Worm (Caenorhabditis elegans) whole organism, L1 larva: ENCODE results near the gene srw-108.

ENCODE experiments used
- C16A3.4 ChIP-seq: fragments of 150-350 bp; optimal IDR thresholded peaks from 2 replicates; lab custom pipeline; 2014; ENCODE audit warnings: missing biosample characterization, missing genetic modification characterization
- C34B4.2 ChIP-seq: sonication (generic microtip); optimal IDR thresholded peaks from 2 replicates; lab custom pipeline; 2017; ENCODE audit warnings: mild to moderate bottlenecking, missing genetic modification characterization, missing compliant biosample characterization
- F16B12.6 ChIP-seq: fragments of 150-350 bp; optimal IDR thresholded peaks from 2 replicates; lab custom pipeline; 2014; ENCODE audit warnings: missing biosample characterization, missing genetic modification characterization
- aha-1 ChIP-seq: fragments of 150-350 bp; optimal IDR thresholded peaks from 2 replicates; lab custom pipeline; 2014; ENCODE audit warnings: missing biosample characterization, missing genetic modification characterization
- ama-1 ChIP-seq: fragments of 150-350 bp; optimal IDR thresholded peaks from 2 replicates; lab custom pipeline; 2014
- ceh-63 ChIP-seq: fragments of 200-800 bp; sonication (Bioruptor generic); optimal IDR thresholded peaks from 2 replicates; lab custom pipeline; 2018; ENCODE audit warnings: mild to moderate bottlenecking, missing genetic modification characterization, missing compliant biosample characterization
- ceh-8 ChIP-seq: fragments of 200-800 bp; sonication (Bioruptor generic); optimal IDR thresholded peaks from 2 replicates; lab custom pipeline; 2018; ENCODE audit warnings: mild to moderate bottlenecking, missing genetic modification characterization, moderate library complexity, missing compliant biosample characterization
- ceh-82 ChIP-seq, 3 experiments: fragments of 150-350 bp in 1 of 3; sonication (generic microtip) in 2 of 3; optimal IDR thresholded peaks; 2 replicates each; lab custom pipeline; 2014 to 2017; ENCODE audit warnings: missing biosample characterization in 3 of 3, missing genetic modification characterization in 3 of 3
- ceh-88 ChIP-seq: fragments of 200-800 bp; sonication (Bioruptor generic); IDR thresholded peaks from 2 replicates; pipeline ENCODE4 v1.3.6; 2022; ENCODE audit warnings: missing genetic modification characterization, missing compliant biosample characterization
- ceh-90 ChIP-seq: sonication (generic microtip); optimal IDR thresholded peaks from 2 replicates; lab custom pipeline; 2016; ENCODE audit warnings: missing genetic modification characterization, missing compliant biosample characterization
- ces-1 ChIP-seq: fragments of 150-350 bp; optimal IDR thresholded peaks from 2 replicates; lab custom pipeline; 2014; ENCODE audit warnings: missing biosample characterization, missing genetic modification reagents, missing genetic modification characterization
- dpl-1 ChIP-seq, 3 experiments: fragments of 150-350 bp in 2 of 3; sonication (generic microtip) in 1 of 3; optimal IDR thresholded peaks; 2 replicates each; lab custom pipeline; 2014 to 2017; ENCODE audit warnings: missing biosample characterization in 3 of 3, missing genetic modification characterization in 3 of 3, missing genetic modification reagents in 3 of 3
- efl-1 ChIP-seq, 4 experiments: fragments of 150-350 bp; optimal IDR thresholded peaks in 3 of 4; peaks in 1 of 4; 1 replicate in 1 of 4; 2 replicates in 3 of 4; lab custom pipeline; 2014; ENCODE audit warnings: missing biosample characterization in 2 of 4, missing genetic modification characterization in 2 of 4, missing genetic modification reagents in 2 of 4
- efl-3 ChIP-seq: fragments of 200-800 bp; sonication (Bioruptor generic); optimal IDR thresholded peaks from 2 replicates; lab custom pipeline; 2018; ENCODE audit warnings: mild to moderate bottlenecking, missing genetic modification characterization, missing compliant biosample characterization
- egl-27 ChIP-seq, 2 experiments: fragments of 150-350 bp in 1 of 2; sonication (generic microtip); optimal IDR thresholded peaks; 3 replicates each; lab custom pipeline; 2017 to 2018; ENCODE audit warnings: missing biosample characterization in 2 of 2, missing genetic modification characterization in 2 of 2, missing genetic modification reagents in 2 of 2
- elt-2 ChIP-seq: sonication (generic microtip); optimal IDR thresholded peaks from 2 replicates; lab custom pipeline; 2016; ENCODE audit warnings: missing genetic modification characterization, mild to moderate bottlenecking, inconsistent platforms, missing compliant biosample characterization, missing genetic modification reagents
- elt-3 ChIP-seq, 6 experiments: fragments of 150-350 bp in 1 of 6; sonication (generic microtip); optimal IDR thresholded peaks; 2 replicates each; lab custom pipeline; 2017 to 2018; ENCODE audit warnings: missing biosample characterization in 6 of 6, missing genetic modification characterization in 6 of 6, inconsistent platforms in 1 of 6
- fkh-10 ChIP-seq: sonication (generic microtip); optimal IDR thresholded peaks from 2 replicates; lab custom pipeline; 2017; ENCODE audit warnings: missing biosample characterization, missing genetic modification reagents, missing genetic modification characterization
- fkh-4 ChIP-seq: sonication (generic microtip); optimal IDR thresholded peaks from 2 replicates; lab custom pipeline; 2016; ENCODE audit warnings: missing compliant biosample characterization, missing genetic modification characterization, borderline replicate concordance
- fkh-8 ChIP-seq: sonication (generic microtip); optimal IDR thresholded peaks from 2 replicates; lab custom pipeline; 2016; ENCODE audit warnings: mild to moderate bottlenecking, missing genetic modification characterization, missing compliant biosample characterization
- grh-1 ChIP-seq: fragments of 200-800 bp; sonication (Bioruptor generic); IDR thresholded peaks from 2 replicates; pipeline ENCODE4 v1.3.6; 2022; ENCODE audit warnings: missing genetic modification reagents, missing genetic modification characterization, missing compliant biosample characterization
- hlh-17 ChIP-seq: fragments of 200-800 bp; sonication (Bioruptor generic); optimal IDR thresholded peaks from 2 replicates; lab custom pipeline; 2018; ENCODE audit warnings: missing genetic modification characterization, mild to moderate bottlenecking, missing compliant biosample characterization, moderate library complexity, borderline replicate concordance
- irx-1 ChIP-seq: sonication (generic microtip); optimal IDR thresholded peaks from 2 replicates; lab custom pipeline; 2016; ENCODE audit warnings: missing genetic modification characterization, missing compliant biosample characterization
- lin-13 ChIP-seq: fragments of 150-350 bp; optimal IDR thresholded peaks from 2 replicates; lab custom pipeline; 2014; ENCODE audit warnings: missing biosample characterization, missing genetic modification reagents, missing genetic modification characterization
- lin-35 ChIP-seq, 2 experiments: fragments of 150-350 bp; optimal IDR thresholded peaks; 2 replicates each; lab custom pipeline; 2014; ENCODE audit warnings: missing biosample characterization in 2 of 2, missing genetic modification characterization in 2 of 2, missing genetic modification reagents in 2 of 2
- lin-39 ChIP-seq: fragments of 150-350 bp; optimal IDR thresholded peaks from 2 replicates; lab custom pipeline; 2014; ENCODE audit warnings: missing biosample characterization, missing genetic modification reagents, missing genetic modification characterization
- lir-3 ChIP-seq: sonication (generic microtip); optimal IDR thresholded peaks from 2 replicates; lab custom pipeline; 2016; ENCODE audit warnings: mild to moderate bottlenecking, missing genetic modification characterization, moderate library complexity, missing compliant biosample characterization; ENCODE audit not compliant: poor library complexity
- mdl-1 ChIP-seq, 2 experiments: fragments of 150-350 bp; optimal IDR thresholded peaks; 2 replicates each; lab custom pipeline; 2014 to 2017; ENCODE audit warnings: missing biosample characterization in 2 of 2, missing genetic modification characterization in 2 of 2, inconsistent platforms in 1 of 2
- mef-2 ChIP-seq: fragments of 150-350 bp; optimal IDR thresholded peaks from 2 replicates; lab custom pipeline; 2014; ENCODE audit warnings: missing biosample characterization, missing genetic modification characterization
- nhr-11 ChIP-seq: fragments of 150-350 bp; optimal IDR thresholded peaks from 2 replicates; lab custom pipeline; 2014; ENCODE audit warnings: missing biosample characterization, missing genetic modification characterization
- nhr-47 ChIP-seq: sonication (generic microtip); optimal IDR thresholded peaks from 2 replicates; lab custom pipeline; 2016; ENCODE audit warnings: mild to moderate bottlenecking, missing genetic modification characterization, moderate library complexity, missing compliant biosample characterization
- nhr-76 ChIP-seq: sonication (generic microtip); optimal IDR thresholded peaks from 2 replicates; lab custom pipeline; 2017; ENCODE audit warnings: missing biosample characterization, missing genetic modification characterization
- nhr-84 ChIP-seq: sonication (generic microtip); optimal IDR thresholded peaks from 2 replicates; lab custom pipeline; 2017; ENCODE audit warnings: missing biosample characterization, missing genetic modification characterization
- nhr-85 ChIP-seq: sonication (generic microtip); peaks from one replicate; lab custom pipeline; 2016; ENCODE audit warnings: missing genetic modification characterization, inconsistent platforms, missing compliant biosample characterization
- nhr-90 ChIP-seq: sonication (generic microtip); optimal IDR thresholded peaks from 2 replicates; lab custom pipeline; 2016; ENCODE audit warnings: mild to moderate bottlenecking, missing genetic modification characterization, missing compliant biosample characterization; ENCODE audit not compliant: poor library complexity
- pag-3 ChIP-seq: sonication (generic microtip); optimal IDR thresholded peaks from 2 replicates; lab custom pipeline; 2017; ENCODE audit warnings: missing genetic modification characterization, mild to moderate bottlenecking, missing compliant biosample characterization, antibody characterized with exemption, borderline replicate concordance; ENCODE audit not compliant: insufficient read depth
- pqm-1 ChIP-seq: sonication (generic microtip); optimal IDR thresholded peaks from 3 replicates; lab custom pipeline; 2017; ENCODE audit warnings: missing biosample characterization, missing genetic modification characterization
- rnt-1 ChIP-seq: sonication (generic microtip); optimal IDR thresholded peaks from 2 replicates; lab custom pipeline; 2016; ENCODE audit warnings: mild to moderate bottlenecking, missing genetic modification characterization, moderate library complexity, missing compliant biosample characterization
- skn-1 ChIP-seq: fragments of 150-350 bp; optimal IDR thresholded peaks from 2 replicates; lab custom pipeline; 2014; ENCODE audit warnings: missing biosample characterization, missing genetic modification characterization
- snpc-4 ChIP-seq: fragments of 150-350 bp; optimal IDR thresholded peaks from 2 replicates; lab custom pipeline; 2014; ENCODE audit warnings: missing biosample characterization, missing genetic modification characterization
- sox-4 ChIP-seq: sonication (generic microtip); optimal IDR thresholded peaks from 2 replicates; lab custom pipeline; 2016; ENCODE audit warnings: missing genetic modification characterization, missing compliant biosample characterization
- sptf-1 ChIP-seq: fragments of 150-350 bp; optimal IDR thresholded peaks from 2 replicates; lab custom pipeline; 2014; ENCODE audit warnings: missing biosample characterization, missing genetic modification characterization
- sup-37 ChIP-seq: fragments of 200-800 bp; sonication (Bioruptor generic); optimal IDR thresholded peaks from 2 replicates; lab custom pipeline; 2018; ENCODE audit warnings: mild to moderate bottlenecking, missing genetic modification characterization, missing compliant biosample characterization
- swsn-7 ChIP-seq: sonication (generic microtip); optimal IDR thresholded peaks from 2 replicates; lab custom pipeline; 2016; ENCODE audit warnings: missing genetic modification characterization, missing compliant biosample characterization
- tbx-2 ChIP-seq: sonication (generic microtip); optimal IDR thresholded peaks from 2 replicates; lab custom pipeline; 2016; ENCODE audit warnings: missing genetic modification characterization, missing compliant biosample characterization
- tlp-1 ChIP-seq: fragments of 150-350 bp; optimal IDR thresholded peaks from 2 replicates; lab custom pipeline; 2014; ENCODE audit warnings: missing biosample characterization, missing genetic modification characterization
- unc-130 ChIP-seq: fragments of 150-350 bp; optimal IDR thresholded peaks from 2 replicates; lab custom pipeline; 2017; ENCODE audit warnings: missing biosample characterization, missing genetic modification characterization, inconsistent platforms
- unc-30 ChIP-seq: sonication (generic microtip); optimal IDR thresholded peaks from 2 replicates; lab custom pipeline; 2017; ENCODE audit warnings: missing biosample characterization, missing genetic modification characterization
- unc-98 ChIP-seq: fragments of 200-800 bp; sonication (Bioruptor generic); IDR thresholded peaks from 2 replicates; pipeline ENCODE4 v1.3.6; 2022; ENCODE audit warnings: missing genetic modification characterization, missing compliant biosample characterization
- zag-1 ChIP-seq: fragments of 150-350 bp; optimal IDR thresholded peaks from 2 replicates; lab custom pipeline; 2014; ENCODE audit warnings: missing biosample characterization, missing genetic modification characterization
- zip-4 ChIP-seq: fragments of 200-800 bp; sonication (Bioruptor generic); optimal IDR thresholded peaks from 2 replicates; lab custom pipeline; 2018; ENCODE audit warnings: mild to moderate bottlenecking, missing genetic modification characterization, moderate library complexity, missing compliant biosample characterization
- ztf-11 ChIP-seq, 2 experiments: sonication (generic microtip); optimal IDR thresholded peaks; 2 replicates each; lab custom pipeline; 2016 to 2017; ENCODE audit warnings: missing genetic modification characterization in 2 of 2, missing biosample characterization in 1 of 2, missing compliant biosample characterization in 1 of 2
- ztf-4 ChIP-seq: fragments of 150-350 bp; optimal IDR thresholded peaks from 2 replicates; lab custom pipeline; 2014; ENCODE audit warnings: missing biosample characterization, missing genetic modification characterization

Gene srw-108

DNA sequence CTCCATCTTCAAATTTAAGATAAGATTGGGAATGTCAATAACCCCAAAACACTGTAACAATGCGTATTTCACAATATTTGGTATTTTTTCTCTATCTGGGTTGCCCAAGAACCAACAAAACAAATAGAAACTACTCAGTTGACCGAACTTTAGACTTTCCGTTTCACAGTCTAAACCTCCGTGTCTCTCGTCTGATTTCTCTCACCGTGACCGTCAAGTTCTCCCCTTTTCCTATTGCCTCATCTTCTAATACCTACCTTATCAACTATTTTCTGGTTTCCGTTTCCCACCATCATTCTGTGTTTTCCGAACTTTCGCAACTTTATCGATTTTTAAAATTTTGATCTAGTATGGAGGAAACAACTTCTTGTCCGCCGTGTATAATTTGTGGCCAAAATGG, 33.4 kb upstream of the srw-108 start, which contains the start of gene nhr-131:
TSS of gene nhr-131 (plus strand) at position 87 of the 400 bp plus-strand sequence.
- TF ChIP-seq tlp-1 (tag; lab: Kevin White, UChicago) (no peak), rnt-1 (no peak), lin-39 (tag; lab: Kevin White, UChicago) (no peak), sox-4 (tag; lab: Kevin White, UChicago) (no peak), ces-1 (no peak), tbx-2 (tag; lab: Kevin White, UChicago) (peak; percentile 6), efl-1 (optimal IDR thresholded peaks at IDR 0.05; lab: Kevin White, UChicago) (no peak), efl-1 (GFP tag; optimal IDR thresholded peaks at IDR 0.05 in 1 of 2; lab: Kevin White, UChicago) (peak in 1 of 2 experiments; percentile 61), aha-1 (tag; lab: Kevin White, UChicago) (no peak), ceh-90 (no peak), ceh-82 (tag; optimal IDR thresholded peaks at IDR 0.05; lab: Kevin White, UChicago) (no peak), efl-3 (no peak), unc-98 (GFP tag; lab: Robert Waterston, UW) (no peak), unc-130 (tag; lab: Kevin White, UChicago) (no peak), dpl-1 (GFP tag; optimal IDR thresholded peaks at IDR 0.05; lab: Kevin White, UChicago) (no peak), unc-30 (tag; lab: Kevin White, UChicago) (no peak), nhr-85 (tag; lab: Kevin White, UChicago) (peak; percentile 18), ceh-63 (GFP tag; lab: Kevin White, UChicago) (no peak), F16B12.6 (no peak), fkh-8 (tag; lab: Kevin White, UChicago) (no peak), nhr-84 (tag; lab: Kevin White, UChicago) (no peak), elt-3 (tag; optimal IDR thresholded peaks at IDR 0.05; lab: Kevin White, UChicago) (peak in 2 of 6 experiments; percentile 27 to 55), zag-1 (no peak), nhr-76 (tag; lab: Kevin White, UChicago) (no peak), mef-2 (tag; lab: Kevin White, UChicago) (no peak), ztf-11 (tag; optimal IDR thresholded peaks at IDR 0.05; lab: Kevin White, UChicago) (no peak), hlh-17 (GFP tag; lab: Kevin White, UChicago) (no peak), snpc-4 (tag; lab: Kevin White, UChicago) (no peak), ztf-4 (tag; lab: Kevin White, UChicago) (no peak), skn-1 (tag; lab: Kevin White, UChicago) (no peak), egl-27 (tag; optimal IDR thresholded peaks at IDR 0.05; lab: Kevin White, UChicago) (no peak), sptf-1 (no peak), mdl-1 (tag; optimal IDR thresholded peaks at IDR 0.05; lab: Kevin White, UChicago) (peak in 1 of 2 experiments; percentile 30), zip-4 (GFP tag; lab: Kevin White, UChicago) (no peak), nhr-11 (no peak), elt-2 (tag; lab: Kevin White, UChicago) (peak; percentile 34), sup-37 (GFP tag; lab: Kevin White, UChicago) (no peak), lin-13 (GFP tag; lab: Kevin White, UChicago) (no peak), swsn-7 (tag; lab: Kevin White, UChicago) (no peak), pag-3 (tag; lab: Kevin White, UChicago) (no peak), fkh-4 (tag; lab: Kevin White, UChicago) (no peak), ceh-88 (GFP tag; lab: Robert Waterston, UW) (no peak), grh-1 (GFP tag; lab: Robert Waterston, UW) (no peak), nhr-90 (tag; lab: Kevin White, UChicago) (peak; percentile 45), lir-3 (tag; lab: Kevin White, UChicago) (no peak), pqm-1 (tag; lab: Kevin White, UChicago) (no peak), irx-1 (no peak), C34B4.2 (tag; lab: Kevin White, UChicago) (no peak), ceh-8 (GFP tag; lab: Kevin White, UChicago) (no peak), nhr-47 (tag; lab: Kevin White, UChicago) (no peak), C16A3.4 (tag; lab: Kevin White, UChicago) (no peak), lin-35 (GFP tag; optimal IDR thresholded peaks at IDR 0.05; lab: Kevin White, UChicago) (peak in 1 of 2 experiments; percentile 60), ama-1 (lab: Kevin White, UChicago) (no peak), fkh-10 (no peak)
